Fruit fly (Drosophila melanogaster): Measurements from ENCODE around the gene heca.
A peak's percentile ranks its signal among the peaks of the same experiment; 100 is the strongest.

The heca gene

DNA sequence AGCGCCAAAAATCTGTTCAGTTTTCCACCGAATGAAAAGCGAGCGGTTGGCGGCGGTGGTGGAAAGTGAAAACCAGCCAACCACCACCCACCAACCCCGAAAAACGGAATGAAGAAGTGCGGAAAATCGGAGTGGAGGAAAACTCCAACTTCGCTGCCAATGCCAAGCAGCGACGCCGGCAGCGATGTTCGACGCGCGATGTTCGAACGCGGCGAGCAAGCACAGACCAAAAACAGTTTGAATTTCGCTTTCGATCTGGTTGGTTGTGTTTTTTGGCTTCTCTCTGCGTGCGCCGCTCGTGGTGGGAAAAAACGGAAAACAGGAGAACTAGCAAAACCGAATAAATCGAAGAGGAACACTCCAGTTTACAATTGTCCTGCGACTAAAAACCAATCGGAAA lies at the start of gene heca:
Gene heca (plus strand): TSS at position 233 of the 400 bp plus-strand sequence.
- TF ChIP-seq z (GFP tag; IDR thresholded peaks at IDR 0.05) (no peak), Doc3 (GFP tag; IDR thresholded peaks at IDR 0.05; ENCODE audit: partially characterized antibody) (no peak), sna (GFP tag; IDR thresholded peaks at IDR 0.05; ENCODE audit: partially characterized antibody) (no peak), Vsx1 (GFP tag; optimal IDR thresholded peaks at IDR 0.05) (no peak), CG2202 (tag; optimal IDR thresholded peaks at IDR 0.05) (no peak), onecut (GFP tag; IDR thresholded peaks at IDR 0.05) (no peak), B-H1 (GFP tag; IDR thresholded peaks at IDR 0.05) (no peak), cg (GFP tag; optimal IDR thresholded peaks at IDR 0.05) (peak; percentile 26), gcm (GFP tag; optimal IDR thresholded peaks at IDR 0.05) (no peak), crol (GFP tag; IDR thresholded peaks at IDR 0.05) (0 out of 2 replicates have a peak, but pooled peaks have one; percentile 22), CG14860 (GFP tag; IDR thresholded peaks at IDR 0.05; ENCODE audit: partially characterized antibody) (no peak), jing (GFP tag; optimal IDR thresholded peaks at IDR 0.05) (no peak), ase (GFP tag; IDR thresholded peaks at IDR 0.05) (no peak), Nf-YB (GFP tag; optimal IDR thresholded peaks at IDR 0.05) (peak; percentile 94), Dp (GFP tag; optimal IDR thresholded peaks at IDR 0.05) (no peak), CG32772 (GFP tag; IDR thresholded peaks at IDR 0.05) (no peak), Drgx (GFP tag; IDR thresholded peaks at IDR 0.05) (0 out of 2 replicates have a peak, but pooled peaks have one; percentile 18), CG7963 (GFP tag; IDR thresholded peaks at IDR 0.05; ENCODE audit: partially characterized antibody) (no peak), oc (tag; optimal IDR thresholded peaks at IDR 0.05) (no peak), Blimp-1 (GFP tag; optimal IDR thresholded peaks at IDR 0.05) (peak; percentile 80), sens (GFP tag) (peak; percentile 71), al (GFP tag; IDR thresholded peaks at IDR 0.05) (no peak), Sry-β (GFP tag; optimal IDR thresholded peaks at IDR 0.05) (no peak), nau (GFP tag; optimal IDR thresholded peaks at IDR 0.05) (no peak), CG18619 (GFP tag; optimal IDR thresholded peaks at IDR 0.05) (no peak), HmgZ (tag; optimal IDR thresholded peaks at IDR 0.05) (no peak), Six4 (GFP tag; optimal IDR thresholded peaks at IDR 0.05) (no peak), Opbp (GFP tag; IDR thresholded peaks at IDR 0.05; ENCODE audit: partially characterized antibody) (peak; percentile 41; the same call in 1 of the 3 replicates), zf30C (GFP tag; optimal IDR thresholded peaks at IDR 0.05) (no peak), Rfx (GFP tag; IDR thresholded peaks at IDR 0.05) (peak; percentile 29; the same call in 1 of the 2 replicates), CrebB (tag; optimal IDR thresholded peaks at IDR 0.05) (no peak), CG3163 (GFP tag; optimal IDR thresholded peaks at IDR 0.05) (no peak), bcd (GFP tag; optimal IDR thresholded peaks at IDR 0.05) (no peak), lmd (GFP tag; IDR thresholded peaks at IDR 0.05) (no peak), stwl (tag; optimal IDR thresholded peaks at IDR 0.05) (peak; percentile 46), chm (GFP tag; IDR thresholded peaks at IDR 0.05) (peak; percentile 66; the same call in 1 of the 2 replicates), CG6813 (GFP tag; optimal IDR thresholded peaks at IDR 0.05) (no peak), Camta (GFP tag; optimal IDR thresholded peaks at IDR 0.05) (no peak), tna (GFP tag; IDR thresholded peaks at IDR 0.05; ENCODE audit: partially characterized antibody) (peak; percentile 40; the same call in 1 of the 2 replicates), CG8290 (GFP tag; optimal IDR thresholded peaks at IDR 0.05) (no peak), CG8290 (tag; optimal IDR thresholded peaks at IDR 0.05) (peak in 1 of 2 experiments; percentile 25), CG8765 (GFP tag; IDR thresholded peaks at IDR 0.05) (no peak), sob (GFP tag; IDR thresholded peaks at IDR 0.05) (0 out of 2 replicates have a peak, but pooled peaks have one; percentile 24), Aef1 (GFP tag; IDR thresholded peaks at IDR 0.05) (no peak), CG10321 (GFP tag; IDR thresholded peaks at IDR 0.05) (no peak), CG8089 (GFP tag; optimal IDR thresholded peaks at IDR 0.05) (no peak), tgo (GFP tag; IDR thresholded peaks at IDR 0.05) (no peak), mam (GFP tag; optimal IDR thresholded peaks at IDR 0.05) (no peak), luna (GFP tag; optimal IDR thresholded peaks at IDR 0.05) (no peak), Hr51 (GFP tag; optimal IDR thresholded peaks at IDR 0.05) (no peak), Hsf (GFP tag; optimal IDR thresholded peaks at IDR 0.05) (no peak)
